Worm (Caenorhabditis elegans) whole organism, L4/young adult: ENCODE measurements around the gene cpt-2.

Experiments
- W03F9.2 ChIP-seq: fragments of 150-350 bp; optimal IDR thresholded peaks from 2 replicates; lab custom pipeline; 2014; ENCODE audit warnings: missing biosample characterization, missing genetic modification characterization
- him-1 ChIP-seq: sonication (generic microtip); optimal IDR thresholded peaks from 2 replicates; lab custom pipeline; 2016; ENCODE audit warnings: missing genotype, missing genetic modification reagents, missing genetic modification characterization, missing compliant biosample characterization

DNA sequence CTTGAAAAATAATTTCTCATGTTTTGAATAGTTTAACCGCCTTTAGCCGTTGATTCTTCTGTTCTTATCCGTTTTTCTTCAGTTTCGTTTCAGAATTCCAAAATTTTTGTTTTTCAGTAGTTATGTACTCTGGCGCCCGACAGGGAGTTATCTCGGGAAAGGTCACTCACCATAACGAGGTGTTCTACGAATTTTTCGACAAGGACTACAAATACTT lies 36.3 kb upstream of the cpt-2 start, which contains the start of gene F01G4.4:
- TF ChIP-seq him-1 (tag; lab: Kevin White, UChicago) (no peak), W03F9.2 (tag; lab: Kevin White, UChicago) (no peak)
